Comparison of ENCODE assay signal across 1 fruit fly cellular context in genomic region chr3L:1166266-1166665, dm6.
TF ChIP-seq lines count a peak whose summit lies in the region.

No protein-coding gene starts in this region.

TF ChIP-seq in whole organism, embryonic, 481 proteins besides CTCF, POLR2A, EP300 and RAD21 (continued from another document and continues in another):
- no peak for TF ChIP-seq CG12391 (tag; optimal IDR thresholded peaks at IDR 0.05; lab: Kevin White, UChicago)
- TF ChIP-seq Lim3 (GFP tag; IDR thresholded peaks at IDR 0.05; lab: Robert Waterston, UW): no peak
- peak; percentile 93 for TF ChIP-seq ac (GFP tag; optimal IDR thresholded peaks at IDR 0.05; lab: Kevin White, UChicago)
- peak; percentile 75 for TF ChIP-seq CG8359 (GFP tag; optimal IDR thresholded peaks at IDR 0.05; lab: Kevin White, UChicago; ENCODE audit: borderline replicate concordance)
- TF ChIP-seq Fer2 (tag; optimal IDR thresholded peaks at IDR 0.05; lab: Kevin White, UChicago): peak; percentile 24
- no peak for TF ChIP-seq CG15514 (GFP tag; optimal IDR thresholded peaks at IDR 0.05; lab: Kevin White, UChicago)
- TF ChIP-seq Mad (GFP tag; optimal IDR thresholded peaks at IDR 0.05; lab: Kevin White, UChicago): no peak
- TF ChIP-seq CG30431 (GFP tag; optimal IDR thresholded peaks at IDR 0.05; lab: Kevin White, UChicago): peak; percentile 1
- TF ChIP-seq crp (GFP tag; optimal IDR thresholded peaks at IDR 0.05; lab: Kevin White, UChicago): no peak
- TF ChIP-seq CG1647 (GFP tag; optimal IDR thresholded peaks at IDR 0.05; lab: Kevin White, UChicago): peak; percentile 2
- no peak for TF ChIP-seq ftz-f1 (GFP tag; optimal IDR thresholded peaks at IDR 0.05; lab: Kevin White, UChicago)
- TF ChIP-seq kah (GFP tag; optimal IDR thresholded peaks at IDR 0.05; lab: Kevin White, UChicago): peak; percentile 36
- no peak for TF ChIP-seq crc (GFP tag; optimal IDR thresholded peaks at IDR 0.05; lab: Kevin White, UChicago)
- peak; percentile 1 for TF ChIP-seq CG18764 (GFP tag; optimal IDR thresholded peaks at IDR 0.05; lab: Kevin White, UChicago)
- TF ChIP-seq p53 (GFP tag; optimal IDR thresholded peaks at IDR 0.05; lab: Kevin White, UChicago): peak; percentile 34
- TF ChIP-seq CG4854 (GFP tag; optimal IDR thresholded peaks at IDR 0.05; lab: Kevin White, UChicago): no peak
- TF ChIP-seq Sry-β (GFP tag; optimal IDR thresholded peaks at IDR 0.05; lab: Kevin White, UChicago): peak; percentile 50
- TF ChIP-seq CG8388 (GFP tag; optimal IDR thresholded peaks at IDR 0.05; lab: Kevin White, UChicago): no peak
- TF ChIP-seq D19B (GFP tag; optimal IDR thresholded peaks at IDR 0.05; lab: Kevin White, UChicago): no peak
- no peak for TF ChIP-seq CG7372 (GFP tag; IDR thresholded peaks at IDR 0.05; lab: Robert Waterston, UW)
- no peak for TF ChIP-seq br (optimal IDR thresholded peaks at IDR 0.05; lab: Kevin White, UChicago)
- TF ChIP-seq CG7987 (GFP tag; optimal IDR thresholded peaks at IDR 0.05; lab: Kevin White, UChicago): peak; percentile 64
- TF ChIP-seq Dref (GFP tag; IDR thresholded peaks at IDR 0.05; lab: Robert Waterston, UW): no peak
- TF ChIP-seq NK7.1 (GFP tag; optimal IDR thresholded peaks at IDR 0.05; lab: Kevin White, UChicago): no peak
- TF ChIP-seq ara (GFP tag; IDR thresholded peaks at IDR 0.05; lab: Robert Waterston, UW): peak; percentile 84
- no peak for TF ChIP-seq inv (GFP tag; IDR thresholded peaks at IDR 0.05; lab: Robert Waterston, UW; ENCODE audit: partially characterized antibody)
- TF ChIP-seq jing (GFP tag; optimal IDR thresholded peaks at IDR 0.05; lab: Kevin White, UChicago): peak; percentile 4
- no peak for TF ChIP-seq Atf6 (GFP tag; IDR thresholded peaks at IDR 0.05; lab: Robert Waterston, UW)
- no peak for TF ChIP-seq CG13624 (GFP tag; optimal IDR thresholded peaks at IDR 0.05; lab: Kevin White, UChicago)
- peak; percentile 71 for TF ChIP-seq lab (GFP tag; optimal IDR thresholded peaks at IDR 0.05; lab: Kevin White, UChicago)
- TF ChIP-seq ranshi (GFP tag; IDR thresholded peaks at IDR 0.05; lab: Robert Waterston, UW): peak; percentile 22; the same call in 1 of the 2 replicates
- TF ChIP-seq Max (GFP tag; optimal IDR thresholded peaks at IDR 0.05; lab: Kevin White, UChicago): no peak
- TF ChIP-seq run (tag; optimal IDR thresholded peaks at IDR 0.05; lab: Kevin White, UChicago): peak; percentile 39
- no peak; the same call in 1 of the 2 replicates for TF ChIP-seq CG1024 (GFP tag; IDR thresholded peaks at IDR 0.05; lab: Robert Waterston, UW)
- TF ChIP-seq caup (GFP tag; optimal IDR thresholded peaks at IDR 0.05; lab: Kevin White, UChicago; ENCODE audit: severe bottlenecking): peak; percentile 25
- TF ChIP-seq pzg (GFP tag; optimal IDR thresholded peaks at IDR 0.05; lab: Kevin White, UChicago): no peak
- peak; percentile 35; the same call in 1 of the 2 replicates for TF ChIP-seq CG5953 (GFP tag; IDR thresholded peaks at IDR 0.05; lab: Robert Waterston, UW)
- TF ChIP-seq CG14050 (GFP tag; IDR thresholded peaks at IDR 0.05; lab: Robert Waterston, UW): peak; percentile 22; the same call in 1 of the 3 replicates
- TF ChIP-seq Ptx1 (GFP tag; IDR thresholded peaks at IDR 0.05; lab: Robert Waterston, UW): no peak; the same call in 1 of the 2 replicates
- no peak for TF ChIP-seq CG11085 (GFP tag; IDR thresholded peaks at IDR 0.05; lab: Robert Waterston, UW)
- TF ChIP-seq Hey (tag; optimal IDR thresholded peaks at IDR 0.05; lab: Kevin White, UChicago): peak; percentile 50
- TF ChIP-seq Poxn (GFP tag; IDR thresholded peaks at IDR 0.05; lab: Robert Waterston, UW): no peak
- TF ChIP-seq chm (GFP tag; IDR thresholded peaks at IDR 0.05; lab: Robert Waterston, UW): peak; percentile 63; the same call in 1 of the 2 replicates
- TF ChIP-seq peb (GFP tag; IDR thresholded peaks at IDR 0.05; lab: Robert Waterston, UW): peak; percentile 45; the same call in 1 of the 2 replicates
- peak; percentile 91 for TF ChIP-seq fd64A (GFP tag; optimal IDR thresholded peaks at IDR 0.05; lab: Kevin White, UChicago)
- TF ChIP-seq vnd (GFP tag; IDR thresholded peaks at IDR 0.05; lab: Robert Waterston, UW; ENCODE audit: partially characterized antibody): no peak
- no peak for TF ChIP-seq Nf-YC (tag; optimal IDR thresholded peaks at IDR 0.05; lab: Kevin White, UChicago)
- peak; percentile 90 for TF ChIP-seq Asciz (GFP tag; optimal IDR thresholded peaks at IDR 0.05; lab: Kevin White, UChicago)
- peak; percentile 24 for TF ChIP-seq CG6854 (GFP tag; optimal IDR thresholded peaks at IDR 0.05; lab: Kevin White, UChicago)
- peak; percentile 51 for TF ChIP-seq stc (GFP tag; IDR thresholded peaks at IDR 0.05; lab: Robert Waterston, UW)
- peak; percentile 52 for TF ChIP-seq CG12219 (GFP tag; optimal IDR thresholded peaks at IDR 0.05; lab: Kevin White, UChicago)
- TF ChIP-seq CG2875 (GFP tag; optimal IDR thresholded peaks at IDR 0.05; lab: Kevin White, UChicago): peak; percentile 87
- no peak for TF ChIP-seq Hsf (GFP tag; optimal IDR thresholded peaks at IDR 0.05; lab: Kevin White, UChicago)
- TF ChIP-seq grn (GFP tag; optimal IDR thresholded peaks at IDR 0.05; lab: Kevin White, UChicago): peak; percentile 59
- peak; percentile 94 for TF ChIP-seq kni (GFP tag; optimal IDR thresholded peaks at IDR 0.05; lab: Kevin White, UChicago)
- TF ChIP-seq GATAe (GFP tag; conservative IDR thresholded peaks at IDR 0.05; lab: Robert Waterston, UW): no peak
- TF ChIP-seq repo (GFP tag; optimal IDR thresholded peaks at IDR 0.05; lab: Kevin White, UChicago): no peak
- TF ChIP-seq HmgD (GFP tag; optimal IDR thresholded peaks at IDR 0.05; lab: Kevin White, UChicago): no peak
- TF ChIP-seq org-1 (GFP tag; optimal IDR thresholded peaks at IDR 0.05; lab: Kevin White, UChicago): peak; percentile 52
- TF ChIP-seq slou (GFP tag; optimal IDR thresholded peaks at IDR 0.05; lab: Kevin White, UChicago): no peak
- TF ChIP-seq unpg (GFP tag; optimal IDR thresholded peaks at IDR 0.05; lab: Kevin White, UChicago): peak; percentile 65
- TF ChIP-seq Drgx (GFP tag; IDR thresholded peaks at IDR 0.05; lab: Robert Waterston, UW): no peak
- no peak for TF ChIP-seq HLH4C (GFP tag; IDR thresholded peaks at IDR 0.05; lab: Robert Waterston, UW; ENCODE audit: partially characterized antibody)
- no peak for TF ChIP-seq Rfx (GFP tag; IDR thresholded peaks at IDR 0.05; lab: Robert Waterston, UW)
- TF ChIP-seq sens (GFP tag; lab: Kevin White, UChicago): peak; percentile 94
- TF ChIP-seq CG15601 (tag; optimal IDR thresholded peaks at IDR 0.05; lab: Kevin White, UChicago): peak; percentile 92
- TF ChIP-seq Dp (GFP tag; optimal IDR thresholded peaks at IDR 0.05; lab: Kevin White, UChicago): no peak
- TF ChIP-seq Hmx (GFP tag; optimal IDR thresholded peaks at IDR 0.05; lab: Kevin White, UChicago): no peak
- TF ChIP-seq CG30403 (GFP tag; optimal IDR thresholded peaks at IDR 0.05; lab: Kevin White, UChicago): no peak
- no peak for TF ChIP-seq CG4404 (GFP tag; IDR thresholded peaks at IDR 0.05; lab: Robert Waterston, UW)
- no peak for TF ChIP-seq hth (optimal IDR thresholded peaks at IDR 0.05; lab: Kevin White, UChicago)
- TF ChIP-seq lola (GFP tag; optimal IDR thresholded peaks at IDR 0.05; lab: Kevin White, UChicago): peak in 1 of 3 experiments; percentile 60
- TF ChIP-seq CG2678 (tag; optimal IDR thresholded peaks at IDR 0.05; lab: Kevin White, UChicago): peak; percentile 72
- peak; percentile 32 for TF ChIP-seq Jarid2 (GFP tag; optimal IDR thresholded peaks at IDR 0.05; lab: Kevin White, UChicago)
- TF ChIP-seq tgo (GFP tag; IDR thresholded peaks at IDR 0.05; lab: Robert Waterston, UW): no peak
- TF ChIP-seq HLH3B (GFP tag; IDR thresholded peaks at IDR 0.05; lab: Robert Waterston, UW): peak; percentile 32; the same call in 1 of the 2 replicates
- TF ChIP-seq CG6791 (GFP tag; IDR thresholded peaks at IDR 0.05; lab: Robert Waterston, UW; ENCODE audit: partially characterized antibody): no peak
- TF ChIP-seq eve (GFP tag; optimal IDR thresholded peaks at IDR 0.05; lab: Kevin White, UChicago): no peak
- no peak for TF ChIP-seq CG3838 (GFP tag; optimal IDR thresholded peaks at IDR 0.05; lab: Kevin White, UChicago)
- TF ChIP-seq MBD-R2 (GFP tag; IDR thresholded peaks at IDR 0.05; lab: Robert Waterston, UW): no peak
- TF ChIP-seq CG11093 (GFP tag; IDR thresholded peaks at IDR 0.05; lab: Robert Waterston, UW): no peak
- TF ChIP-seq CG42726 (GFP tag; IDR thresholded peaks at IDR 0.05; lab: Robert Waterston, UW; ENCODE audit: partially characterized antibody): no peak
- no peak for TF ChIP-seq pros (GFP tag; optimal IDR thresholded peaks at IDR 0.05; lab: Kevin White, UChicago)
- no peak for TF ChIP-seq CG10462 (GFP tag; optimal IDR thresholded peaks at IDR 0.05; lab: Kevin White, UChicago)
- no peak for TF ChIP-seq Mrtf (GFP tag; IDR thresholded peaks at IDR 0.05; lab: Robert Waterston, UW)
- peak; percentile 23 for TF ChIP-seq CG10979 (tag; optimal IDR thresholded peaks at IDR 0.05; lab: Kevin White, UChicago)
- no peak for TF ChIP-seq crol (GFP tag; IDR thresholded peaks at IDR 0.05; lab: Robert Waterston, UW)
- no peak for TF ChIP-seq fu2 (GFP tag; optimal IDR thresholded peaks at IDR 0.05; lab: Kevin White, UChicago)
- no peak for TF ChIP-seq CG31224 (GFP tag; IDR thresholded peaks at IDR 0.05; lab: Robert Waterston, UW)
- no peak for TF ChIP-seq Hmr (GFP tag; optimal IDR thresholded peaks at IDR 0.05; lab: Kevin White, UChicago)
- TF ChIP-seq trem (tag; optimal IDR thresholded peaks at IDR 0.05; lab: Kevin White, UChicago): no peak
- no peak for TF ChIP-seq CG5245 (GFP tag; optimal IDR thresholded peaks at IDR 0.05; lab: Kevin White, UChicago)
- no peak for TF ChIP-seq dpn (GFP tag; optimal IDR thresholded peaks at IDR 0.05; lab: Kevin White, UChicago)
- TF ChIP-seq CG17361 (GFP tag; IDR thresholded peaks at IDR 0.05; lab: Robert Waterston, UW): no peak
- TF ChIP-seq kay (GFP tag; optimal IDR thresholded peaks at IDR 0.05; lab: Kevin White, UChicago): no peak
- peak; percentile 59 for TF ChIP-seq CG31365 (tag; optimal IDR thresholded peaks at IDR 0.05; lab: Kevin White, UChicago)
- TF ChIP-seq sd (tag; optimal IDR thresholded peaks at IDR 0.05; lab: Kevin White, UChicago): no peak
- TF ChIP-seq klu (GFP tag; IDR thresholded peaks at IDR 0.05; lab: Robert Waterston, UW): no peak
- TF ChIP-seq schlank (tag; optimal IDR thresholded peaks at IDR 0.05; lab: Kevin White, UChicago): no peak
- TF ChIP-seq Ravus (GFP tag; IDR thresholded peaks at IDR 0.05; lab: Robert Waterston, UW): no peak
- TF ChIP-seq CG15073 (GFP tag; optimal IDR thresholded peaks at IDR 0.05; lab: Kevin White, UChicago): no peak
- TF ChIP-seq nom (GFP tag; optimal IDR thresholded peaks at IDR 0.05; lab: Kevin White, UChicago): no peak
- TF ChIP-seq CG11504 (tag; optimal IDR thresholded peaks at IDR 0.05; lab: Kevin White, UChicago): peak; percentile 56
- TF ChIP-seq CG6272 (GFP tag; IDR thresholded peaks at IDR 0.05; lab: Robert Waterston, UW): no peak
- no peak for TF ChIP-seq ttk (GFP tag; IDR thresholded peaks at IDR 0.05; lab: Robert Waterston, UW)
- no peak for TF ChIP-seq Abd-B (GFP tag; optimal IDR thresholded peaks at IDR 0.05; lab: Kevin White, UChicago)
- peak; percentile 86 for TF ChIP-seq CG2202 (tag; optimal IDR thresholded peaks at IDR 0.05; lab: Kevin White, UChicago)
- TF ChIP-seq CG32767 (GFP tag; IDR thresholded peaks at IDR 0.05; lab: Robert Waterston, UW): no peak
- peak; percentile 1 for TF ChIP-seq stwl (tag; optimal IDR thresholded peaks at IDR 0.05; lab: Kevin White, UChicago)
- TF ChIP-seq ATbp (GFP tag; optimal IDR thresholded peaks at IDR 0.05; lab: Kevin White, UChicago): peak; percentile 96
- no peak for TF ChIP-seq Dfd (GFP tag; optimal IDR thresholded peaks at IDR 0.05; lab: Kevin White, UChicago)
- no peak for TF ChIP-seq Atf3 (GFP tag; optimal IDR thresholded peaks at IDR 0.05; lab: Kevin White, UChicago)
- TF ChIP-seq CG18011 (GFP tag; optimal IDR thresholded peaks at IDR 0.05; lab: Kevin White, UChicago): no peak
- no peak for TF ChIP-seq Opbp (GFP tag; IDR thresholded peaks at IDR 0.05; lab: Robert Waterston, UW; ENCODE audit: partially characterized antibody)
- no peak for TF ChIP-seq CG10274 (GFP tag; optimal IDR thresholded peaks at IDR 0.05; lab: Kevin White, UChicago)
- TF ChIP-seq MTF-1 (GFP tag; optimal IDR thresholded peaks at IDR 0.05; lab: Kevin White, UChicago; ENCODE audit: borderline replicate concordance): peak; percentile 87
- peak in 1 of 2 experiments; percentile 41 for TF ChIP-seq insv (GFP tag; optimal IDR thresholded peaks at IDR 0.05; lab: Kevin White, UChicago)
- peak; percentile 16 for TF ChIP-seq CG9797 (GFP tag; optimal IDR thresholded peaks at IDR 0.05; lab: Kevin White, UChicago)
- peak; percentile 63 for TF ChIP-seq CG7745 (tag; optimal IDR thresholded peaks at IDR 0.05; lab: Kevin White, UChicago)
- TF ChIP-seq CG32532 (GFP tag; IDR thresholded peaks at IDR 0.05; lab: Robert Waterston, UW): no peak
- peak; percentile 84 for TF ChIP-seq CG1529 (GFP tag; optimal IDR thresholded peaks at IDR 0.05; lab: Kevin White, UChicago)
- no peak for TF ChIP-seq Bgb (GFP tag; IDR thresholded peaks at IDR 0.05; lab: Robert Waterston, UW; ENCODE audit: partially characterized antibody)
- TF ChIP-seq CG1233 (GFP tag; optimal IDR thresholded peaks at IDR 0.05; lab: Kevin White, UChicago): peak; percentile 86
- peak; percentile 81 for TF ChIP-seq CG17912 (GFP tag; optimal IDR thresholded peaks at IDR 0.05; lab: Kevin White, UChicago)
- TF ChIP-seq cwo (GFP tag; optimal IDR thresholded peaks at IDR 0.05; lab: Kevin White, UChicago): no peak
- peak; percentile 52 for TF ChIP-seq CG18619 (GFP tag; optimal IDR thresholded peaks at IDR 0.05; lab: Kevin White, UChicago)
- TF ChIP-seq CG4328 (GFP tag; optimal IDR thresholded peaks at IDR 0.05; lab: Kevin White, UChicago): peak; percentile 62
- no peak for TF ChIP-seq tio (GFP tag; optimal IDR thresholded peaks at IDR 0.05; lab: Kevin White, UChicago)
- peak in 1 of 2 experiments; percentile 74 for TF ChIP-seq bsh (GFP tag; optimal IDR thresholded peaks at IDR 0.05; lab: Kevin White, UChicago)
- TF ChIP-seq CG9215 (GFP tag; IDR thresholded peaks at IDR 0.05; lab: Robert Waterston, UW): no peak
- TF ChIP-seq CG6254 (GFP tag; optimal IDR thresholded peaks at IDR 0.05; lab: Kevin White, UChicago): peak; percentile 76
- TF ChIP-seq fd3F (GFP tag; optimal IDR thresholded peaks at IDR 0.05; lab: Kevin White, UChicago): no peak
- no peak for TF ChIP-seq Trl (optimal IDR thresholded peaks at IDR 0.05; lab: Kevin White, UChicago)
- TF ChIP-seq Trl (GFP tag; optimal IDR thresholded peaks at IDR 0.05; lab: Kevin White, UChicago): no peak
- TF ChIP-seq CG10654 (GFP tag; optimal IDR thresholded peaks at IDR 0.05; lab: Kevin White, UChicago): peak; percentile 25
